Worm (Caenorhabditis elegans) whole organism, young adult: ENCODE results near the gene T13C5.7.

Experiments
- F49E8.2 ChIP-seq: sonication (generic microtip); optimal IDR thresholded peaks from 3 replicates; lab custom pipeline; 2017; ENCODE audit warnings: missing genetic modification characterization, mild to moderate bottlenecking, missing compliant biosample characterization, antibody characterized with exemption, moderate library complexity; ENCODE audit not compliant: insufficient read depth
- akir-1 ChIP-seq: fragments of 200-800 bp; sonication (Bioruptor generic); optimal IDR thresholded peaks from 2 replicates; lab custom pipeline; 2018; ENCODE audit warnings: mild to moderate bottlenecking, missing genetic modification characterization, moderate library complexity, missing compliant biosample characterization
- ama-1 ChIP-seq, 3 experiments: fragments of 150-350 bp in 1 of 3; sonication (generic microtip) in 2 of 3; optimal IDR thresholded peaks; 2 replicates each; lab custom pipeline; 2014 to 2018; ENCODE audit warnings: missing biosample characterization in 2 of 3, missing genetic modification characterization in 2 of 3, missing genetic modification reagents in 2 of 3
- cebp-1 ChIP-seq, 2 experiments: fragments of 200-800 bp in 1 of 2; sonication (Bioruptor generic) in 1 of 2; sonication (generic microtip) in 1 of 2; IDR thresholded peaks in 1 of 2; optimal IDR thresholded peaks in 1 of 2; 2 replicates each; pipeline versions ENCODE4 v1.3.6 to Lab custom; 2017 to 2022; ENCODE audit warnings: missing compliant biosample characterization in 2 of 2, missing genetic modification characterization in 2 of 2, mild to moderate bottlenecking in 1 of 2, missing genetic modification reagents in 1 of 2, moderate library complexity in 1 of 2
- ceh-58 ChIP-seq: fragments of 200-800 bp; sonication (Bioruptor generic); IDR thresholded peaks from 2 replicates; pipeline ENCODE4 v1.3.6; 2022; ENCODE audit warnings: missing genetic modification characterization, missing compliant biosample characterization
- ceh-91 ChIP-seq: fragments of 200-800 bp; sonication (Bioruptor generic); IDR thresholded peaks from 2 replicates; pipeline ENCODE4 v1.3.6; 2022; ENCODE audit warnings: missing genetic modification reagents, missing genetic modification characterization, missing compliant biosample characterization
- madf-6 ChIP-seq: fragments of 200-800 bp; sonication (Bioruptor generic); IDR thresholded peaks from 2 replicates; pipeline ENCODE4 v1.3.6; 2022; ENCODE audit warnings: missing genetic modification reagents, missing genetic modification characterization, missing compliant biosample characterization
- sea-2 ChIP-seq: fragments of 200-800 bp; sonication (Bioruptor generic); IDR thresholded peaks from 2 replicates; pipeline ENCODE4 v1.3.6; 2022; ENCODE audit warnings: missing genetic modification characterization, missing compliant biosample characterization
- snpc-4 ChIP-seq, 5 experiments: fragments of 150-350 bp in 1 of 5; sonication (generic microtip) in 4 of 5; optimal IDR thresholded peaks; 2 replicates each; lab custom pipeline; 2014 to 2018; ENCODE audit warnings: missing genetic modification characterization in 5 of 5, missing biosample characterization in 3 of 5, antibody characterized with exemption in 2 of 5, mild to moderate bottlenecking in 2 of 5, missing compliant biosample characterization in 2 of 5, missing genotype in 2 of 5, moderate library complexity in 2 of 5, missing genetic modification reagents in 1 of 5
- unc-62 ChIP-seq: fragments of 150-350 bp; optimal IDR thresholded peaks from 2 replicates; lab custom pipeline; 2014; ENCODE audit warnings: missing biosample characterization, missing genetic modification reagents, missing genetic modification characterization
- ztf-25 ChIP-seq: fragments of 200-800 bp; sonication (Bioruptor generic); IDR thresholded peaks from 2 replicates; pipeline ENCODE4 v1.3.6; 2022; ENCODE audit warnings: missing genetic modification reagents, missing genetic modification characterization, missing compliant biosample characterization

DNA sequence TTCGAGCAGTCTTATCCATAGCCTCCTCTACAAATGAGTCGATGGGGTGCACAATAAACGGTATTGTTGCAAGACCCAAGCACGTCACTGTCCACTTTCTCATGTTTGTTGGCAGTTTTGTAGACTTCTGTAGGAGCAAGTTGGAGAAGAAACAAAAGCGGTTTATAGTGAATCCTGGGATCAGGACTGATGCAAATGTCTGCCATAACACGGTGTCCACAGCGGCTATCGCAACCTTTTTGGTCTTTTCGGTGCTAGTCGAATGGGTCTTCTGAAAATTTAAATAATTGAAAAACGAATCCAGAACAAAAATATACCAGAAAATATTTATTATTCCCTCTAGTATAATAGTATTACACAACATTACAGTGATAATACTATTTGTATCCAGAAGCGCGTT is 24.9 kb downstream of the T13C5.7 start:
- TF ChIP-seq unc-62 (GFP tag; lab: Kevin White, UChicago) = no peak
- no peak for TF ChIP-seq snpc-4 (GFP tag; optimal IDR thresholded peaks at IDR 0.05; lab: Kevin White, UChicago)
- no peak for TF ChIP-seq snpc-4 (tag; optimal IDR thresholded peaks at IDR 0.05; lab: Kevin White, UChicago)
- TF ChIP-seq ama-1 (optimal IDR thresholded peaks at IDR 0.05; lab: Kevin White, UChicago) = no peak
- no peak for TF ChIP-seq ama-1 (GFP tag; optimal IDR thresholded peaks at IDR 0.05; lab: Kevin White, UChicago)
- no peak for TF ChIP-seq akir-1 (GFP tag; lab: Kevin White, UChicago)
- no peak for TF ChIP-seq F49E8.2 (tag; lab: Kevin White, UChicago)
- no peak for TF ChIP-seq cebp-1 (GFP tag; IDR thresholded peaks at IDR 0.05; lab: Robert Waterston, UW)
- no peak for TF ChIP-seq cebp-1 (tag; optimal IDR thresholded peaks at IDR 0.05; lab: Kevin White, UChicago)
- no peak for TF ChIP-seq ceh-91 (GFP tag; lab: Robert Waterston, UW)
- TF ChIP-seq ztf-25 (GFP tag; lab: Robert Waterston, UW) = no peak
- TF ChIP-seq ceh-58 (GFP tag; lab: Robert Waterston, UW) = no peak
- no peak for TF ChIP-seq madf-6 (GFP tag; lab: Robert Waterston, UW)
- no peak for TF ChIP-seq sea-2 (GFP tag; lab: Robert Waterston, UW)
